Fruit fly (Drosophila melanogaster): ENCODE data around the gene CG7376.

Gene CG7376

dm6 chr3L:6184884-6185438, 10.9 kb downstream of the CG7376 start, which contains the start of the genes D19B and CG43293 (continued):
- TF ChIP-seq CG17385 (GFP tag; optimal IDR thresholded peaks at IDR 0.05) (peak; percentile 81), CTCF (GFP tag; optimal IDR thresholded peaks at IDR 0.05) (no peak), CG6272 (GFP tag; IDR thresholded peaks at IDR 0.05) (peak; percentile 81), Eip74EF (GFP tag; optimal IDR thresholded peaks at IDR 0.05) (no peak), CG15269 (tag; optimal IDR thresholded peaks at IDR 0.05) (peak; percentile 89), CG9437 (GFP tag; optimal IDR thresholded peaks at IDR 0.05) (peak; percentile 63), Xrp1 (GFP tag; IDR thresholded peaks at IDR 0.05) (peak; percentile 95), CG31388 (GFP tag; optimal IDR thresholded peaks at IDR 0.05) (peak; percentile 66), CG12299 (tag; optimal IDR thresholded peaks at IDR 0.05) (peak; percentile 69), cad (GFP tag; optimal IDR thresholded peaks at IDR 0.05) (no peak), fu2 (GFP tag; optimal IDR thresholded peaks at IDR 0.05) (peak; percentile 77), Rx (GFP tag; IDR thresholded peaks at IDR 0.05) (peak; percentile 84), Doc2 (GFP tag; IDR thresholded peaks at IDR 0.05) (no peak), CG8478 (optimal IDR thresholded peaks at IDR 0.05) (peak; percentile 77), bcd (GFP tag; optimal IDR thresholded peaks at IDR 0.05) (peak; percentile 89), ind (GFP tag; optimal IDR thresholded peaks at IDR 0.05) (peak; percentile 93), unc-4 (GFP tag; IDR thresholded peaks at IDR 0.05; ENCODE audit: partially characterized antibody) (peak; percentile 57; the same call in 1 of the 2 replicates), zen2 (GFP tag; IDR thresholded peaks at IDR 0.05; ENCODE audit: partially characterized antibody) (peak; percentile 5; the same call in 1 of the 3 replicates), CG15073 (GFP tag; optimal IDR thresholded peaks at IDR 0.05) (peak; percentile 54), pum (GFP tag; optimal IDR thresholded peaks at IDR 0.05) (peak; percentile 80), CG9817 (tag; optimal IDR thresholded peaks at IDR 0.05) (peak; percentile 80), Gsc (GFP tag; IDR thresholded peaks at IDR 0.05) (no peak), CG4404 (GFP tag; IDR thresholded peaks at IDR 0.05) (peak; percentile 73), Myb (GFP tag; optimal IDR thresholded peaks at IDR 0.05) (peak; percentile 59), CG8290 (GFP tag; optimal IDR thresholded peaks at IDR 0.05) (peak; percentile 74), CG8290 (tag; optimal IDR thresholded peaks at IDR 0.05) (peak in 1 of 2 experiments; percentile 98), Spps (tag; optimal IDR thresholded peaks at IDR 0.05) (peak; percentile 74), esg (GFP tag; conservative IDR thresholded peaks at IDR 0.05) (peak; percentile 84), CG1233 (GFP tag; optimal IDR thresholded peaks at IDR 0.05) (peak; percentile 90), tgo (GFP tag; IDR thresholded peaks at IDR 0.05) (peak; percentile 92), D19A (tag; optimal IDR thresholded peaks at IDR 0.05) (peak; percentile 94), scrt (GFP tag; optimal IDR thresholded peaks at IDR 0.05) (peak; percentile 73), klu (GFP tag; IDR thresholded peaks at IDR 0.05) (peak; percentile 92), prd (optimal IDR thresholded peaks at IDR 0.05) (no peak), prd (GFP tag; IDR thresholded peaks at IDR 0.05) (peak; percentile 94), sens-2 (GFP tag; IDR thresholded peaks at IDR 0.05) (peak; percentile 64), CG8089 (GFP tag; optimal IDR thresholded peaks at IDR 0.05) (peak; percentile 66), CG31365 (tag; optimal IDR thresholded peaks at IDR 0.05) (peak; percentile 58), CG11456 (GFP tag; IDR thresholded peaks at IDR 0.05) (peak; percentile 98), Sox102F (GFP tag; optimal IDR thresholded peaks at IDR 0.05) (peak; percentile 89), CG32767 (GFP tag; IDR thresholded peaks at IDR 0.05) (peak; percentile 84), Hsf (GFP tag; optimal IDR thresholded peaks at IDR 0.05) (peak; percentile 86), Atf-2 (GFP tag; optimal IDR thresholded peaks at IDR 0.05) (peak; percentile 73), CG15514 (GFP tag; optimal IDR thresholded peaks at IDR 0.05) (peak; percentile 85), so (GFP tag; IDR thresholded peaks at IDR 0.05) (peak; percentile 81), CG16815 (GFP tag; optimal IDR thresholded peaks at IDR 0.05) (peak; percentile 74), cas (GFP tag; IDR thresholded peaks at IDR 0.05) (peak; percentile 81), tx (GFP tag; optimal IDR thresholded peaks at IDR 0.05) (peak; percentile 77), chif (GFP tag; optimal IDR thresholded peaks at IDR 0.05) (peak; percentile 80 to 87), CG9727 (GFP tag; optimal IDR thresholded peaks at IDR 0.05) (peak; percentile 86), ranshi (GFP tag; IDR thresholded peaks at IDR 0.05) (peak; percentile 90), CG3995 (GFP tag; optimal IDR thresholded peaks at IDR 0.05) (peak; percentile 33)
